Worm (Caenorhabditis elegans): ENCODE measurements around the gene C45H4.14.
A peak's percentile ranks its signal among the peaks of the same experiment; 100 is the strongest.

Gene C45H4.14

DNA sequence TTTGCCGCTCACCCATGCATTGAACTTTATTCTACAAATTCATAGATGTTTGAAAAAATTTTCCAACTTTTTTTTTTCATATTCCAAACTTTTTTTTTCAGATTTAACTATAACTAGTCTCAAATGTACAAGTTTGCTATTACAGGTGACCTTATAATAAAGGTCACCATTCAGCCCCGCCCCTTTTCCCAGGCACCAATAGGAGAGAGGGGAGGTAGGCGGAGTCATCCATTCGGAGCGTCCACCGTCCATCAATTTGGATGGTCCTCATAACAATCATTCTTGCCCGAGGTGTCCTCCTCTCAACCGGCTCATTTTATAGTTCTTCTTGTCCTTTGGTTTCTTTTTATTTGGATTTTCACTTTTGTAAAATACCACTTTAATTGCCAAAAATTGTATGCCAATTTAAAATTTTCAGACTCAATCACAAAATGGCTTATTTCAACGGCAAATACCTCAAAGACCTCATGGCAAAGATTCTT, 28.7 kb upstream of the C45H4.14 start, which contains the start of gene Y5H2B.3:
Y5H2B.3 (plus strand) TSS at position 432 of the 482 bp plus-strand sequence.
- no peak for TF ChIP-seq zag-1 (tag; optimal IDR thresholded peaks at IDR 0.05)
- TF ChIP-seq nhr-28 (tag; optimal IDR thresholded peaks at IDR 0.05): no peak
- no peak for TF ChIP-seq elt-3 (tag; optimal IDR thresholded peaks at IDR 0.05)
- TF ChIP-seq nfya-1 (tag; optimal IDR thresholded peaks at IDR 0.05; ENCODE audit: insufficient read depth): peak; percentile 68
- no peak for TF ChIP-seq ztf-11 (tag; optimal IDR thresholded peaks at IDR 0.05)
- no peak for TF ChIP-seq eor-1 (tag; optimal IDR thresholded peaks at IDR 0.05)
- no peak for TF ChIP-seq nhr-11 (tag; optimal IDR thresholded peaks at IDR 0.05)
- no peak for TF ChIP-seq ama-1 (optimal IDR thresholded peaks at IDR 0.05)
- no peak for TF ChIP-seq lin-39 (tag; optimal IDR thresholded peaks at IDR 0.05)

DNA sequence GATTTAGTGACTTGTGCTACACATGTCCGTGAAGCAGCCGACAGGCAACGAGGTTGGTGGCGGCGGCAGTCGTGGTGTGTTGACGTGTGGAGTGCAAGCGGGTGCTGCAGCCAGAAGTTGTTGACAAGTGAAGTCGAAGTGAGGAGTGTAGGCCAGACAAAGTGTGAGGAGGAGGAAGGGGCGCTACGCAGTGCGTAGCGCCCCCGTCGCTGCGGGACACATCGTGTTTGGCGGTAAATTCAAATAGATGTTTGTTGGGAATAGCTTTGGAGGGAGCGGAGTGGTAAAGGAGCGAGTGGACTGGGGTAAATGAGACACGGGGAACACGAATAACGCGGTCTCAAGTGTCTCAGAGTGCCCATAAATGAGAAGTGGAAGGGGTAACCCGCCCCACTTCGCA, 26.3 kb upstream of the C45H4.14 start:
- TF ChIP-seq zag-1 (tag; optimal IDR thresholded peaks at IDR 0.05) (no peak), nhr-77 (tag; optimal IDR thresholded peaks at IDR 0.05) (no peak), nhr-23 (tag; optimal IDR thresholded peaks at IDR 0.05) (no peak), egl-27 (tag; optimal IDR thresholded peaks at IDR 0.05) (no peak), nhr-237 (tag; optimal IDR thresholded peaks at IDR 0.05) (no peak), lin-15B (tag; optimal IDR thresholded peaks at IDR 0.05) (no peak), fkh-10 (GFP tag; optimal IDR thresholded peaks at IDR 0.05) (no peak), unc-39 (tag; optimal IDR thresholded peaks at IDR 0.05) (no peak), elt-3 (tag; optimal IDR thresholded peaks at IDR 0.05) (no peak), ceh-82 (tag; optimal IDR thresholded peaks at IDR 0.05) (no peak), pqm-1 (tag; optimal IDR thresholded peaks at IDR 0.05) (no peak), ceh-16 (tag; optimal IDR thresholded peaks at IDR 0.05) (no peak), aly-2 (tag; optimal IDR thresholded peaks at IDR 0.05) (no peak), nhr-43 (tag; optimal IDR thresholded peaks at IDR 0.05; ENCODE audit: poor library complexity, severe bottlenecking) (no peak), nhr-12 (tag; optimal IDR thresholded peaks at IDR 0.05) (no peak)

DNA sequence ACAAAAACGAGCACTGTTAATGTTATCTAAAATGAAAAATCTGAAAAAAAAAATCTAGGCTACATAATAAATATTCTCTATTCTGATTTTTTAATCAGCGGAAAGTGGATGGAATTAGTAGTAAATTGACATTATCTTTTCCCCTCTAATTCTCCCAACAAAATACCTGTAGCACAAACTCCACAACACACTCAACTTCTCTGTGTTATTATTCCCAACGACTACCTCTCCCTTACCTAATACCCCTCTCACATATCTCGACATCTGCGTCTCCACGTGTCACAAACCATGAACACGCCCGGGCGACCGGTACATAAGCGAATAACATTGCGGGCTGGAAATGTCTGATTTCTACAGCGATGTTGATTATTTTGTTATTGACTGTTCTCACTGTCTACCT, 23.9 kb upstream of the C45H4.14 start, which contains the start of gene cyp-33C2:
cyp-33C2 (plus strand) TSS at position 327 of the 400 bp plus-strand sequence.
- TF ChIP-seq lin-39 (tag; optimal IDR thresholded peaks at IDR 0.05) (no peak), R02D3.7 (tag; optimal IDR thresholded peaks at IDR 0.05) (no peak), ZK546.5 (tag; optimal IDR thresholded peaks at IDR 0.05) (no peak), daf-12 (tag; optimal IDR thresholded peaks at IDR 0.05) (no peak), zag-1 (tag; optimal IDR thresholded peaks at IDR 0.05) (no peak), tbx-2 (tag; optimal IDR thresholded peaks at IDR 0.05) (no peak), lsy-12 (tag; optimal IDR thresholded peaks at IDR 0.05) (no peak), nhr-77 (tag; optimal IDR thresholded peaks at IDR 0.05) (no peak), fkh-2 (tag; optimal IDR thresholded peaks at IDR 0.05) (no peak), egl-5 (tag; optimal IDR thresholded peaks at IDR 0.05) (no peak), sea-2 (GFP tag; optimal IDR thresholded peaks at IDR 0.05) (no peak), nhr-43 (tag; optimal IDR thresholded peaks at IDR 0.05; ENCODE audit: poor library complexity, severe bottlenecking) (no peak)

DNA sequence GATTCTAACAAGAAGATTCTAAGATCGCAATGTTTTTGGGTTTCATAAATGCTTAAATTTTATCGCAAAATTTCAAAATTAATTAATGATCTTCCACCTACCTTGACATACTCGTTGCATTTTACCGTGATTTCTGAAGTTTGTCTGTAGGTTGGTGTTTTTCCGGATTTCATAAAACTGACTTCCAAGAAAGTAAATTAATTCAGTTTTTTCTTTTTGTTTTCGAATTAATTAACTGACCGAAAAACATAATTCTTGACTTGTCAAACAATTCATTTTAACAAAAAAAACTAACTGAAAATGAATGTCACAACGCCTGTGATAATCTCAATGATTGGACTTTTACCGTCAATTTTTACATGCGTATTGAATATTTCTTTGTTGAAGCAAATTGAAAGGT, 22.5 kb upstream of the C45H4.14 start, which contains the start of gene srbc-16:
srbc-16 (plus strand) TSS at position 301 of the 400 bp plus-strand sequence.
- TF ChIP-seq sea-2 (GFP tag; optimal IDR thresholded peaks at IDR 0.05) (no peak), fkh-10 (GFP tag; optimal IDR thresholded peaks at IDR 0.05) (no peak), R02D3.7 (tag; optimal IDR thresholded peaks at IDR 0.05) (no peak), nhr-23 (tag; optimal IDR thresholded peaks at IDR 0.05) (no peak), fkh-2 (tag; optimal IDR thresholded peaks at IDR 0.05) (no peak), snpc-4 (tag; optimal IDR thresholded peaks at IDR 0.05) (no peak), nhr-76 (tag; optimal IDR thresholded peaks at IDR 0.05) (no peak), nfya-1 (tag; optimal IDR thresholded peaks at IDR 0.05; ENCODE audit: insufficient read depth) (no peak), nhr-25 (tag; optimal IDR thresholded peaks at IDR 0.05) (no peak), lsy-12 (tag; optimal IDR thresholded peaks at IDR 0.05) (no peak), lin-15B (tag; optimal IDR thresholded peaks at IDR 0.05) (no peak), egl-27 (tag; optimal IDR thresholded peaks at IDR 0.05) (no peak), jun-1 (tag; optimal IDR thresholded peaks at IDR 0.05) (no peak)

DNA sequence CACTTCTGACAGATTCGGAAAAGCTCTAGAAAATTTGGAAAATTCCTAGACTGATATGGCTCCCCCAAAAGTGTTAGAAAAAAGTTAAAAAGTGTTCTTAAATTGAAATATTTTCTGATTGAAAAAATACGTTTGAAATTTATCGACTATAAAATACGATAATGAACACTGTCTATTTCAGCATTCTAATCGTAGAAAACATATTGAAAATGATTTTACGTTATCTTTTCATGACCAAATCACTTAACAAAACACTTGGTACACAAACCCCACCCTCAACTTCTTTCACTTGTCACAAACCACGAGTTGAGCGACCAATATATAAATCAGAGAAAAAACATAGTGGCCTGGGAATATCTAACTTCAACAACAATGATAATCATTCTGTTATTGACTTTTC, 20.0 kb upstream of the C45H4.14 start, which contains the start of gene cyp-33C1:
cyp-33C1 (plus strand) TSS at position 301 of the 400 bp plus-strand sequence.
- TF ChIP-seq egl-27 (tag; optimal IDR thresholded peaks at IDR 0.05) (no peak), nhr-76 (tag; optimal IDR thresholded peaks at IDR 0.05) (no peak)

Data from whole organism, L3 larva.